Worm (Caenorhabditis elegans): Measurements from ENCODE around the gene Y7A5A.13.

DNA sequence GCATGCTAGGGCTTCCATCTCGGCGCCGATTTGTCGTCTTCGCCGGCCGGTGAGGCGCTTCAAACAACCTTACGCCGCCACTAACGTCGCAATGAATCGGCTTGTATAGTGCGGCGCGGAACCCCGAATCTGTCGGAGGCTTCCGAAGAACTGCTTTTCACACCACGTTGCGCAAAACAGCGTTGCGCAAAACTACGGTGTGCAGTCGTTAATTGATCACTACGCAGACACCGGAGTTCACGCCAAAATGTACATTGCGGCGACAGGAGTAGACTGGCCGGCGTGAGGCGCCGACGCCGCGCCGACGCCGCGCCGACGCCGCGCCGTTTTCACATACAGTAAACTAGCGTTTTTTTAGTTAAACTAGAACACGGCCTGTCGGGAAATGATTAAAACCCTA is 28.2 kb downstream of the Y7A5A.13 start:
- TF ChIP-seq hmg-4 (GFP tag; optimal IDR thresholded peaks at IDR 0.05) = no peak
- TF ChIP-seq ceh-36 (tag; optimal IDR thresholded peaks at IDR 0.05) = no peak
- no peak for TF ChIP-seq flt-1 (GFP tag; IDR thresholded peaks at IDR 0.05)
- TF ChIP-seq sea-1 (GFP tag; conservative IDR thresholded peaks at IDR 0.05) = no peak
- TF ChIP-seq hnd-1 (tag; optimal IDR thresholded peaks at IDR 0.05) = no peak
- TF ChIP-seq ama-1 (optimal IDR thresholded peaks at IDR 0.05) = no peak
- no peak for TF ChIP-seq ceh-13 (GFP tag; optimal IDR thresholded peaks at IDR 0.05)
- no peak for TF ChIP-seq pes-1 (GFP tag; IDR thresholded peaks at IDR 0.05)
- TF ChIP-seq ets-7 (tag; optimal IDR thresholded peaks at IDR 0.05) = no peak
- no peak for TF ChIP-seq aly-1 (tag; optimal IDR thresholded peaks at IDR 0.05)
- no peak for TF ChIP-seq tbx-37 (GFP tag; conservative IDR thresholded peaks at IDR 0.05)
- TF ChIP-seq F13C5.2 (tag; optimal IDR thresholded peaks at IDR 0.05) = no peak
- no peak for TF ChIP-seq tra-4 (tag; optimal IDR thresholded peaks at IDR 0.05)

All from whole organism, early embryonic.